Fruit fly (Drosophila melanogaster) whole organism, embryonic: ENCODE results near the gene Abca3.
A peak's percentile ranks its signal among the peaks of the same experiment; 100 is the strongest.

Experiments
- ATbp ChIP-seq: fragments of 200-800 bp; sonication (Bioruptor generic); optimal IDR thresholded peaks from 2 replicates; lab custom pipeline; 2017; ENCODE audit warnings: missing biosample characterization, mild to moderate bottlenecking, missing genetic modification characterization, missing genetic modification reagents
- Bdp1 ChIP-seq: fragments of 200-800 bp; sonication (Bioruptor generic); optimal IDR thresholded peaks from 3 replicates; lab custom pipeline; 2016; ENCODE audit warnings: missing biosample characterization, missing genetic modification characterization
- CG10321 ChIP-seq: fragments of 200-800 bp; sonication (Bioruptor generic); IDR thresholded peaks from 2 replicates; pipeline ENCODE4 v1.3.6; 2022; ENCODE audit warnings: missing biosample characterization, missing genetic modification characterization
- CG10979 ChIP-seq: fragments of 200-800 bp; sonication (Bioruptor generic); optimal IDR thresholded peaks from 2 replicates; lab custom pipeline; 2018; ENCODE audit warnings: missing biosample characterization, mild to moderate bottlenecking, missing genetic modification characterization, moderate library complexity
- CG11696 ChIP-seq: fragments of 200-800 bp; sonication (Bioruptor generic); IDR thresholded peaks from 2 replicates; pipeline ENCODE4 v1.3.6; 2022; ENCODE audit warnings: missing biosample characterization, missing genetic modification characterization
- CG12071 ChIP-seq: fragments of 200-800 bp; sonication (Bioruptor generic); optimal IDR thresholded peaks from 3 replicates; lab custom pipeline; 2018; ENCODE audit warnings: missing biosample characterization, mild to moderate bottlenecking, missing genetic modification characterization
- CG12155 ChIP-seq: fragments of 200-800 bp; sonication (Bioruptor generic); optimal IDR thresholded peaks from 3 replicates; lab custom pipeline; 2016; ENCODE audit warnings: missing biosample characterization, missing genetic modification characterization
- CG12219 ChIP-seq: fragments of 200-800 bp; sonication (Bioruptor generic); optimal IDR thresholded peaks from 3 replicates; lab custom pipeline; 2018; ENCODE audit warnings: missing biosample characterization, mild to moderate bottlenecking, missing genetic modification characterization
- CG12744 ChIP-seq: fragments of 200-800 bp; sonication (Bioruptor generic); optimal IDR thresholded peaks from 2 replicates; lab custom pipeline; 2016; ENCODE audit warnings: missing biosample characterization, missing genetic modification characterization
- CG13123 ChIP-seq: fragments of 200-800 bp; sonication (Bioruptor generic); optimal IDR thresholded peaks from 2 replicates; lab custom pipeline; 2016; ENCODE audit warnings: missing biosample characterization, missing genetic modification characterization
- CG15269 ChIP-seq: fragments of 200-800 bp; sonication (Bioruptor generic); optimal IDR thresholded peaks from 2 replicates; lab custom pipeline; 2018; ENCODE audit warnings: missing biosample characterization, mild to moderate bottlenecking, missing genetic modification characterization, moderate library complexity
- CG16815 ChIP-seq: fragments of 200-800 bp; sonication (Bioruptor generic); optimal IDR thresholded peaks from 3 replicates; lab custom pipeline; 2017; ENCODE audit warnings: missing biosample characterization, mild to moderate bottlenecking, missing genetic modification characterization
- CG17829 ChIP-seq: fragments of 200-800 bp; optimal IDR thresholded peaks from 2 replicates; lab custom pipeline; 2019; ENCODE audit warnings: missing biosample characterization, mild to moderate bottlenecking, missing genetic modification characterization, moderate library complexity
- CG18262 ChIP-seq: fragments of 200-800 bp; optimal IDR thresholded peaks from 3 replicates; lab custom pipeline; 2019; ENCODE audit warnings: missing biosample characterization, mild to moderate bottlenecking, missing genetic modification characterization, moderate library complexity
- CG18764 ChIP-seq: fragments of 200-800 bp; sonication (Bioruptor generic); optimal IDR thresholded peaks from 3 replicates; lab custom pipeline; 2016; ENCODE audit warnings: missing biosample characterization, missing genetic modification characterization
- CG2199 ChIP-seq: fragments of 200-800 bp; sonication (Bioruptor generic); IDR thresholded peaks from 3 replicates; pipeline ENCODE4 v1.3.6; 2022; ENCODE audit warnings: missing biosample characterization, missing genetic modification characterization
- CG2889 ChIP-seq: fragments of 200-800 bp; sonication (Bioruptor generic); IDR thresholded peaks from 3 replicates; pipeline ENCODE4 v1.3.6; 2022; ENCODE audit warnings: missing biosample characterization, missing genetic modification characterization
- CG30020 ChIP-seq: fragments of 200-800 bp; optimal IDR thresholded peaks from 2 replicates; lab custom pipeline; 2019; ENCODE audit warnings: missing biosample characterization, mild to moderate bottlenecking, missing genetic modification characterization, moderate library complexity
- CG32767 ChIP-seq: fragments of 200-800 bp; sonication (Bioruptor generic); IDR thresholded peaks from 2 replicates; pipeline ENCODE4 v1.3.6; 2022; ENCODE audit warnings: missing biosample characterization, missing genetic modification characterization
- CG3847 ChIP-seq: fragments of 200-800 bp; sonication (Bioruptor generic); IDR thresholded peaks from 2 replicates; pipeline ENCODE4 v1.3.6; 2022; ENCODE audit warnings: missing biosample characterization, missing genetic modification characterization
- CG4820 ChIP-seq: fragments of 200-800 bp; sonication (Bioruptor generic); optimal IDR thresholded peaks from 3 replicates; lab custom pipeline; 2016; ENCODE audit warnings: missing biosample characterization, missing genetic modification characterization
- CG6683 ChIP-seq: fragments of 200-800 bp; sonication (Bioruptor generic); optimal IDR thresholded peaks from 2 replicates; lab custom pipeline; 2017; ENCODE audit warnings: missing biosample characterization, mild to moderate bottlenecking, missing genetic modification characterization, missing genetic modification reagents
- CG7556 ChIP-seq: fragments of 200-800 bp; sonication (Bioruptor generic); optimal IDR thresholded peaks from 2 replicates; lab custom pipeline; 2017; ENCODE audit warnings: missing biosample characterization, mild to moderate bottlenecking, missing genetic modification characterization
- CG7786 ChIP-seq: fragments of 200-800 bp; sonication (Bioruptor generic); optimal IDR thresholded peaks from 2 replicates; lab custom pipeline; 2016; ENCODE audit warnings: missing biosample characterization, missing genetic modification characterization
- CG8359 ChIP-seq: fragments of 200-800 bp; sonication (Bioruptor generic); optimal IDR thresholded peaks from 2 replicates; lab custom pipeline; 2017; ENCODE audit warnings: missing biosample characterization, mild to moderate bottlenecking, missing genetic modification characterization, borderline replicate concordance
- CG9817 ChIP-seq: fragments of 200-800 bp; sonication (Bioruptor generic); optimal IDR thresholded peaks from 2 replicates; lab custom pipeline; 2018; ENCODE audit warnings: missing biosample characterization, mild to moderate bottlenecking, missing genetic modification characterization, moderate library complexity
- CrebB ChIP-seq: fragments of 200-800 bp; sonication (Bioruptor generic); optimal IDR thresholded peaks from 3 replicates; lab custom pipeline; 2018; ENCODE audit warnings: missing biosample characterization, mild to moderate bottlenecking, missing genetic modification characterization
- D19B ChIP-seq: fragments of 200-800 bp; sonication (Bioruptor generic); optimal IDR thresholded peaks from 2 replicates; lab custom pipeline; 2017; ENCODE audit warnings: missing biosample characterization, mild to moderate bottlenecking, missing genetic modification characterization
- Dbx ChIP-seq: fragments of 200-800 bp; sonication (Bioruptor generic); IDR thresholded peaks from 3 replicates; pipeline ENCODE4 v1.3.6; 2022; ENCODE audit warnings: missing biosample characterization, missing genetic modification characterization
- Dfd ChIP-seq, 2 experiments: fragments of >200 bp; optimal IDR thresholded peaks; 2 replicates each; lab custom pipeline; 2017; ENCODE audit warnings: missing biosample characterization in 2 of 2, missing genetic modification characterization in 2 of 2
- Drgx ChIP-seq: fragments of 200-800 bp; sonication (Bioruptor generic); IDR thresholded peaks from 2 replicates; pipeline ENCODE4 v1.3.6; 2022; ENCODE audit warnings: missing biosample characterization, missing genetic modification characterization
- Fer2 ChIP-seq: fragments of 200-800 bp; sonication (Bioruptor generic); optimal IDR thresholded peaks from 2 replicates; lab custom pipeline; 2018; ENCODE audit warnings: missing biosample characterization, mild to moderate bottlenecking, missing genetic modification characterization, moderate library complexity
- H2.0 ChIP-seq: fragments of 200-800 bp; sonication (Bioruptor generic); IDR thresholded peaks from 2 replicates; pipeline ENCODE4 v1.3.6; 2022; ENCODE audit warnings: missing biosample characterization, missing genetic modification characterization
- Hmr ChIP-seq: fragments of 200-800 bp; sonication (Bioruptor generic); optimal IDR thresholded peaks from 3 replicates; lab custom pipeline; 2017; ENCODE audit warnings: mild to moderate bottlenecking, missing biosample characterization, missing genetic modification reagents, missing genetic modification characterization
- Lim3 ChIP-seq: fragments of 200-800 bp; sonication (Bioruptor generic); IDR thresholded peaks from 2 replicates; pipeline ENCODE4 v1.3.6; 2022; ENCODE audit warnings: missing biosample characterization, missing genetic modification characterization
- Meics ChIP-seq: fragments of 200-800 bp; sonication (Bioruptor generic); optimal IDR thresholded peaks from 2 replicates; lab custom pipeline; 2017; ENCODE audit warnings: missing biosample characterization, mild to moderate bottlenecking, missing genetic modification characterization
- NC2β ChIP-seq: fragments of 200-800 bp; sonication (Bioruptor generic); optimal IDR thresholded peaks from 2 replicates; lab custom pipeline; 2016; ENCODE audit warnings: missing biosample characterization, missing genetic modification characterization
- Rfx ChIP-seq: fragments of 200-800 bp; sonication (Bioruptor generic); IDR thresholded peaks from 2 replicates; pipeline ENCODE4 v1.3.6; 2022; ENCODE audit warnings: missing biosample characterization, missing genetic modification characterization
- ap ChIP-seq: fragments of 200-800 bp; sonication (Bioruptor generic); IDR thresholded peaks from 2 replicates; pipeline ENCODE4 v1.3.6; 2022; ENCODE audit warnings: missing biosample characterization, missing genetic modification characterization
- bcd ChIP-seq: fragments of 200-800 bp; sonication (Bioruptor generic); optimal IDR thresholded peaks from 2 replicates; lab custom pipeline; 2017; ENCODE audit warnings: missing biosample characterization, mild to moderate bottlenecking, missing genetic modification characterization
- cad ChIP-seq: fragments of >200 bp; optimal IDR thresholded peaks from 2 replicates; lab custom pipeline; 2017; ENCODE audit warnings: missing biosample characterization, missing genetic modification characterization
- danr ChIP-seq: fragments of 200-800 bp; sonication (Bioruptor generic); IDR thresholded peaks from 2 replicates; pipeline ENCODE4 v1.3.6; 2022; ENCODE audit warnings: missing biosample characterization, missing genetic modification characterization
- fd3F ChIP-seq: fragments of 200-800 bp; sonication (Bioruptor generic); optimal IDR thresholded peaks from 2 replicates; lab custom pipeline; 2018; ENCODE audit warnings: missing biosample characterization, mild to moderate bottlenecking, missing genetic modification characterization, moderate library complexity
- fru ChIP-seq: fragments of >200 bp; optimal IDR thresholded peaks from 2 replicates; lab custom pipeline; 2017
- fu2 ChIP-seq: fragments of 200-800 bp; sonication (Bioruptor generic); optimal IDR thresholded peaks from 2 replicates; lab custom pipeline; 2016; ENCODE audit warnings: missing biosample characterization, missing genetic modification characterization
- grn ChIP-seq: fragments of 200-800 bp; sonication (Bioruptor generic); optimal IDR thresholded peaks from 3 replicates; lab custom pipeline; 2017; ENCODE audit warnings: missing biosample characterization, missing genetic modification characterization
- kay ChIP-seq: fragments of 200-800 bp; sonication (Bioruptor generic); optimal IDR thresholded peaks from 2 replicates; lab custom pipeline; 2016; ENCODE audit warnings: missing biosample characterization, missing genetic modification characterization
- lbe ChIP-seq: fragments of 200-800 bp; sonication (Bioruptor generic); optimal IDR thresholded peaks from 2 replicates; lab custom pipeline; 2016; ENCODE audit warnings: missing biosample characterization, mild to moderate bottlenecking, missing genetic modification characterization
- sob ChIP-seq: fragments of 200-800 bp; sonication (Bioruptor generic); IDR thresholded peaks from 2 replicates; pipeline ENCODE4 v1.3.6; 2022; ENCODE audit warnings: missing biosample characterization, missing genetic modification characterization
- sqz ChIP-seq: fragments of 200-800 bp; sonication (Bioruptor generic); optimal IDR thresholded peaks from 3 replicates; lab custom pipeline; 2018; ENCODE audit warnings: missing biosample characterization, mild to moderate bottlenecking, missing genetic modification characterization
- ttk ChIP-seq: fragments of 200-800 bp; sonication (Bioruptor generic); IDR thresholded peaks from 2 replicates; pipeline ENCODE4 v2.1.2; 2022; ENCODE audit warnings: missing biosample characterization, missing genetic modification characterization
- unpg ChIP-seq: fragments of 200-800 bp; sonication (Bioruptor generic); optimal IDR thresholded peaks from 3 replicates; lab custom pipeline; 2018; ENCODE audit warnings: missing biosample characterization, mild to moderate bottlenecking, missing genetic modification characterization, moderate library complexity

Gene Abca3

dm6 chrX:21345036-21345500 is 38.6 kb upstream of the Abca3 start, which contains the start of gene dod (continued):
- TF ChIP-seq D19B (GFP tag; lab: Kevin White, UChicago) (no peak), CG18764 (GFP tag; lab: Kevin White, UChicago) (no peak), CG11696 (GFP tag; lab: Robert Waterston, UW) (peak; percentile 99), CG16815 (GFP tag; lab: Kevin White, UChicago) (no peak), fd3F (GFP tag; lab: Kevin White, UChicago) (no peak), CG10979 (peak; percentile 11), sqz (GFP tag; lab: Kevin White, UChicago) (no peak), Rfx (GFP tag; lab: Robert Waterston, UW) (peak; percentile 81), CG32767 (GFP tag; lab: Robert Waterston, UW) (peak; percentile 56), Dbx (GFP tag; lab: Robert Waterston, UW) (peak; percentile 82), Hmr (GFP tag; lab: Kevin White, UChicago) (no peak), Dfd (GFP tag; optimal IDR thresholded peaks at IDR 0.05; lab: Kevin White, UChicago) (no peak), cad (GFP tag; lab: Kevin White, UChicago) (no peak), CG7556 (GFP tag; lab: Kevin White, UChicago) (peak; percentile 37), fru (lab: Kevin White, UChicago) (no peak), ATbp (GFP tag; lab: Kevin White, UChicago) (no peak), Meics (GFP tag; lab: Kevin White, UChicago) (no peak), sob (peak; percentile 67), CG9817 (peak; percentile 31), CrebB (tag; lab: Kevin White, UChicago) (no peak), CG4820 (GFP tag; lab: Kevin White, UChicago) (no peak), CG12744 (GFP tag; lab: Kevin White, UChicago) (peak; percentile 35), lbe (GFP tag; lab: Kevin White, UChicago) (no peak), CG2199 (peak; percentile 45; the same call in 1 of the 3 replicates), CG18262 (tag; lab: Kevin White, UChicago) (peak; percentile 54), kay (peak; percentile 1), CG12219 (GFP tag; lab: Kevin White, UChicago) (peak; percentile 37), bcd (GFP tag; lab: Kevin White, UChicago) (peak; percentile 39), CG17829 (peak; percentile 52)

- peak; percentile 76 for TF ChIP-seq fu2 (GFP tag; lab: Kevin White, UChicago)
- TF ChIP-seq Drgx (GFP tag; lab: Robert Waterston, UW) = peak; percentile 92
- TF ChIP-seq CG2889 (GFP tag; lab: Robert Waterston, UW) = peak; percentile 84
- TF ChIP-seq danr (GFP tag; lab: Robert Waterston, UW) = peak; percentile 60; the same call in 1 of the 2 replicates
- TF ChIP-seq fru (lab: Kevin White, UChicago) = no peak
- TF ChIP-seq CG30020 = peak; percentile 27
- TF ChIP-seq CG7786 (GFP tag; lab: Kevin White, UChicago) = peak; percentile 87
- TF ChIP-seq NC2β (GFP tag; lab: Kevin White, UChicago) = peak; percentile 74
- peak; percentile 79 for TF ChIP-seq Bdp1
- no peak for TF ChIP-seq CG12071 (GFP tag; lab: Kevin White, UChicago)
- TF ChIP-seq Lim3 = peak; percentile 46; the same call in 1 of the 2 replicates
- TF ChIP-seq CG15269 (tag; lab: Kevin White, UChicago) = peak; percentile 75
- TF ChIP-seq CG3847 = peak; percentile 92
- peak; percentile 79 for TF ChIP-seq unpg
- no peak for TF ChIP-seq grn (GFP tag; lab: Kevin White, UChicago)
- TF ChIP-seq H2.0 (GFP tag; lab: Robert Waterston, UW) = peak; percentile 91
- peak; percentile 1 for TF ChIP-seq Fer2 (tag; lab: Kevin White, UChicago)
- peak; percentile 30 for TF ChIP-seq CG6683 (GFP tag; lab: Kevin White, UChicago)
- peak; percentile 78 for TF ChIP-seq CG12155
- peak; percentile 26 for TF ChIP-seq CG8359
- peak; percentile 49; the same call in 1 of the 2 replicates for TF ChIP-seq CG10321 (GFP tag; lab: Robert Waterston, UW)
- TF ChIP-seq ttk (GFP tag; lab: Robert Waterston, UW) = peak; percentile 88
- TF ChIP-seq ap = peak; percentile 88
- TF ChIP-seq CG13123 (GFP tag; lab: Kevin White, UChicago) = peak; percentile 60
Measured at dm6 chrX:21339476-21339931, 33.0 kb upstream of the Abca3 start, which contains the start of the genes tty and fliI. tty (minus strand) TSS chrX:21339676. fliI (plus strand) TSS chrX:21339741.
